Fruit fly (Drosophila melanogaster) whole organism, prepupa: ENCODE data around the gene CG4686.

Experiments
- CG1621 ChIP-seq: fragments of 200-800 bp; sonication (Bioruptor generic); optimal IDR thresholded peaks from 3 replicates; lab custom pipeline; 2018; ENCODE audit warnings: missing biosample characterization, mild to moderate bottlenecking, missing genetic modification characterization
- CG8632 ChIP-seq: fragments of 200-800 bp; sonication (Bioruptor generic); optimal IDR thresholded peaks from 3 replicates; lab custom pipeline; 2016; ENCODE audit warnings: missing biosample characterization, missing genetic modification characterization
- Gug ChIP-seq: fragments of 200-800 bp; sonication (Bioruptor generic); IDR thresholded peaks from 2 replicates; pipeline ENCODE4 v1.3.6; 2022; ENCODE audit warnings: missing biosample characterization, missing genetic modification characterization
- acj6 ChIP-seq: fragments of 200-800 bp; sonication (Bioruptor generic); optimal IDR thresholded peaks from 3 replicates; lab custom pipeline; 2016; ENCODE audit warnings: missing biosample characterization, missing genetic modification characterization
- esn ChIP-seq: fragments of 200-800 bp; sonication (Bioruptor generic); optimal IDR thresholded peaks from 2 replicates; lab custom pipeline; 2016; ENCODE audit warnings: missing biosample characterization, mild to moderate bottlenecking, missing genetic modification characterization, moderate library complexity
- fkh ChIP-seq: fragments of 200-800 bp; sonication (Bioruptor generic); optimal IDR thresholded peaks from 3 replicates; lab custom pipeline; 2017; ENCODE audit warnings: missing biosample characterization, mild to moderate bottlenecking, missing genetic modification characterization, moderate library complexity
- vri ChIP-seq: fragments of 200-800 bp; sonication (Bioruptor generic); optimal IDR thresholded peaks from 3 replicates; lab custom pipeline; 2016; ENCODE audit warnings: missing biosample characterization, mild to moderate bottlenecking, missing genetic modification characterization

- TF ChIP-seq acj6 (GFP tag; lab: Kevin White, UChicago), result no peak
- TF ChIP-seq Gug (GFP tag; lab: Robert Waterston, UW), result no peak
- TF ChIP-seq CG8632 (GFP tag; lab: Kevin White, UChicago), result no peak
- no peak for TF ChIP-seq vri (GFP tag; lab: Kevin White, UChicago)
- TF ChIP-seq fkh (GFP tag; lab: Kevin White, UChicago), result no peak
- TF ChIP-seq CG1621 (tag; lab: Kevin White, UChicago), result no peak
- no peak for TF ChIP-seq esn (GFP tag; lab: Kevin White, UChicago)
Observed at dm6 chr3R:19840545-19840944, 23.8 kb upstream of the CG4686 start, which contains the start of gene CG31459.
